Worm (Caenorhabditis elegans): ENCODE results near the gene gnrr-3.

Gene gnrr-3

ce11 chrX:10049160-10049559 is at the start of gene gnrr-3:
gnrr-3 (plus strand) TSS chrX:10049460.
- TF ChIP-seq C16A3.4 (tag; optimal IDR thresholded peaks at IDR 0.05) = no peak
- TF ChIP-seq ama-1 (optimal IDR thresholded peaks at IDR 0.05) = no peak
- no peak for TF ChIP-seq nhr-12 (tag; optimal IDR thresholded peaks at IDR 0.05)
- TF ChIP-seq fkh-4 (tag; optimal IDR thresholded peaks at IDR 0.05; ENCODE audit: borderline replicate concordance) = no peak
- no peak for TF ChIP-seq elt-3 (tag; optimal IDR thresholded peaks at IDR 0.05)
- no peak for TF ChIP-seq efl-3 (GFP tag; optimal IDR thresholded peaks at IDR 0.05)
- TF ChIP-seq nhr-84 (tag; optimal IDR thresholded peaks at IDR 0.05) = no peak
- TF ChIP-seq ceh-88 (GFP tag; IDR thresholded peaks at IDR 0.05) = no peak
- TF ChIP-seq nhr-20 (tag; optimal IDR thresholded peaks at IDR 0.05) = no peak
- TF ChIP-seq tlp-1 (tag; optimal IDR thresholded peaks at IDR 0.05) = no peak
- TF ChIP-seq elt-2 (tag; optimal IDR thresholded peaks at IDR 0.05) = no peak
- TF ChIP-seq isw-1 (GFP tag; IDR thresholded peaks at IDR 0.05) = no peak
- no peak for TF ChIP-seq C04F5.9 (tag; optimal IDR thresholded peaks at IDR 0.05)

ce11 chrX:9999599-10000201 is 49.6 kb upstream of the gnrr-3 start:
- peak; percentile 68 for TF ChIP-seq tbx-2 (tag; optimal IDR thresholded peaks at IDR 0.05)
- TF ChIP-seq nhr-84 (tag; optimal IDR thresholded peaks at IDR 0.05) = no peak
- TF ChIP-seq Y116A8C.19 (tag; optimal IDR thresholded peaks at IDR 0.05; ENCODE audit: borderline replicate concordance) = no peak
- TF ChIP-seq nhr-28 (tag; optimal IDR thresholded peaks at IDR 0.05) = no peak
- no peak for TF ChIP-seq nhr-237 (tag; optimal IDR thresholded peaks at IDR 0.05)
- peak; percentile 86 for TF ChIP-seq nhr-71 (tag; optimal IDR thresholded peaks at IDR 0.05)
- TF ChIP-seq nhr-76 (tag; optimal IDR thresholded peaks at IDR 0.05) = no peak
- peak; percentile 70 for TF ChIP-seq mep-1 (tag; optimal IDR thresholded peaks at IDR 0.05)
- TF ChIP-seq alr-1 (tag; optimal IDR thresholded peaks at IDR 0.05; ENCODE audit: borderline replicate concordance) = no peak
- TF ChIP-seq zip-4 (GFP tag; optimal IDR thresholded peaks at IDR 0.05) = no peak
- TF ChIP-seq ceh-88 (GFP tag; IDR thresholded peaks at IDR 0.05) = peak; percentile 16; the same call in 1 of the 2 replicates
- no peak for TF ChIP-seq unc-98 (GFP tag; IDR thresholded peaks at IDR 0.05)
- no peak for TF ChIP-seq ama-1 (optimal IDR thresholded peaks at IDR 0.05)
- no peak for TF ChIP-seq tlp-1 (tag; optimal IDR thresholded peaks at IDR 0.05)
- peak; percentile 58 for TF ChIP-seq grh-1 (GFP tag; IDR thresholded peaks at IDR 0.05)
- TF ChIP-seq aha-1 (tag; optimal IDR thresholded peaks at IDR 0.05) = no peak
- TF ChIP-seq fos-1 (tag; optimal IDR thresholded peaks at IDR 0.05) = no peak
- TF ChIP-seq sup-37 (GFP tag; optimal IDR thresholded peaks at IDR 0.05) = peak; percentile 4
- TF ChIP-seq blmp-1 (tag; optimal IDR thresholded peaks at IDR 0.05) = peak; percentile 58
- TF ChIP-seq vab-15 (tag; optimal IDR thresholded peaks at IDR 0.05) = no peak
- TF ChIP-seq nhr-12 (tag; optimal IDR thresholded peaks at IDR 0.05) = no peak
- TF ChIP-seq snu-23 (GFP tag; optimal IDR thresholded peaks at IDR 0.05) = peak; percentile 74
- no peak for TF ChIP-seq efl-3 (GFP tag; optimal IDR thresholded peaks at IDR 0.05)
- peak; percentile 39 for TF ChIP-seq skn-1 (tag; optimal IDR thresholded peaks at IDR 0.05)
- no peak for TF ChIP-seq ceh-63 (GFP tag; optimal IDR thresholded peaks at IDR 0.05)
- no peak for TF ChIP-seq ceh-90 (tag; optimal IDR thresholded peaks at IDR 0.05)
- peak; percentile 74 for TF ChIP-seq nhr-47 (tag; optimal IDR thresholded peaks at IDR 0.05)
- no peak for TF ChIP-seq hlh-17 (GFP tag; optimal IDR thresholded peaks at IDR 0.05; ENCODE audit: borderline replicate concordance)
- TF ChIP-seq fkh-4 (tag; optimal IDR thresholded peaks at IDR 0.05; ENCODE audit: borderline replicate concordance) = peak; percentile 57
- TF ChIP-seq unc-130 (tag; optimal IDR thresholded peaks at IDR 0.05) = no peak
- peak; percentile 62 for TF ChIP-seq mab-9 (GFP tag; IDR thresholded peaks at IDR 0.05)
- TF ChIP-seq dsc-1 (tag; optimal IDR thresholded peaks at IDR 0.05) = peak; percentile 74
- TF ChIP-seq rnt-1 (tag; optimal IDR thresholded peaks at IDR 0.05) = peak; percentile 73
- TF ChIP-seq swsn-7 (tag; optimal IDR thresholded peaks at IDR 0.05) = peak; percentile 79
- no peak for TF ChIP-seq lin-39 (tag; optimal IDR thresholded peaks at IDR 0.05)
- peak; percentile 31 for TF ChIP-seq snpc-4 (tag; optimal IDR thresholded peaks at IDR 0.05)
- TF ChIP-seq ets-5 (GFP tag; IDR thresholded peaks at IDR 0.05) = no peak
- peak; percentile 56 for TF ChIP-seq fkh-10 (GFP tag; optimal IDR thresholded peaks at IDR 0.05)
- TF ChIP-seq nhr-19 (GFP tag; conservative IDR thresholded peaks at IDR 0.05) = peak; percentile 70
- peak; percentile 77 for TF ChIP-seq irx-1 (tag; optimal IDR thresholded peaks at IDR 0.05)
- TF ChIP-seq unc-86 (tag; optimal IDR thresholded peaks at IDR 0.05) = peak; percentile 71
- TF ChIP-seq xbp-1 (tag; optimal IDR thresholded peaks at IDR 0.05) = peak; percentile 71
- peak; percentile 33 to 57 for TF ChIP-seq lin-35 (GFP tag; optimal IDR thresholded peaks at IDR 0.05)
- TF ChIP-seq isw-1 (GFP tag; IDR thresholded peaks at IDR 0.05) = peak; percentile 53; the same call in 1 of the 2 replicates
- TF ChIP-seq egl-13 (tag; optimal IDR thresholded peaks at IDR 0.05) = peak; percentile 54

Data from whole organism, L1 larva.